Fruit fly (Drosophila melanogaster): Measurements from ENCODE around the gene Ugt35B1.

The Ugt35B1 gene

dm6 chr3R:11209801-11210402 is 39.9 kb upstream of the Ugt35B1 start, which contains the start of the genes SdhC and Tctp (continued):
- no peak for TF ChIP-seq Dip2 (GFP tag; IDR thresholded peaks at IDR 0.05)
- TF ChIP-seq usp (GFP tag; optimal IDR thresholded peaks at IDR 0.05), result no peak
- no peak for TF ChIP-seq dimm (GFP tag; IDR thresholded peaks at IDR 0.05)
- TF ChIP-seq CG18764 (GFP tag; optimal IDR thresholded peaks at IDR 0.05), result peak; percentile 2
- TF ChIP-seq sr (GFP tag; IDR thresholded peaks at IDR 0.05), result no peak
- no peak for TF ChIP-seq CG14965 (GFP tag; optimal IDR thresholded peaks at IDR 0.05; ENCODE audit: borderline replicate concordance)
- no peak for TF ChIP-seq Rx (GFP tag; IDR thresholded peaks at IDR 0.05)
- TF ChIP-seq CG18011 (GFP tag; optimal IDR thresholded peaks at IDR 0.05), result no peak
- peak; percentile 64 for TF ChIP-seq CG30020 (tag; optimal IDR thresholded peaks at IDR 0.05)
- TF ChIP-seq CG15269 (tag; optimal IDR thresholded peaks at IDR 0.05), result peak; percentile 51
- no peak for TF ChIP-seq cato (GFP tag; optimal IDR thresholded peaks at IDR 0.05; ENCODE audit: borderline replicate concordance)
- TF ChIP-seq CG14441 (GFP tag; IDR thresholded peaks at IDR 0.05), result no peak
- TF ChIP-seq Asciz (GFP tag; optimal IDR thresholded peaks at IDR 0.05), result no peak
- no peak for TF ChIP-seq CG10565 (GFP tag; optimal IDR thresholded peaks at IDR 0.05)
- TF ChIP-seq CG13287 (GFP tag; IDR thresholded peaks at IDR 0.05; ENCODE audit: partially characterized antibody), result peak; percentile 63
- TF ChIP-seq Nf-YA (GFP tag; IDR thresholded peaks at IDR 0.05), result no peak
- TF ChIP-seq CG11093 (GFP tag; IDR thresholded peaks at IDR 0.05), result no peak
- TF ChIP-seq ham (GFP tag; IDR thresholded peaks at IDR 0.05), result no peak
- no peak for TF ChIP-seq CG6654 (GFP tag; optimal IDR thresholded peaks at IDR 0.05)
- TF ChIP-seq knrl (GFP tag; IDR thresholded peaks at IDR 0.05; ENCODE audit: partially characterized antibody), result peak; percentile 48; the same call in 2 of the 3 replicates
- TF ChIP-seq nau (GFP tag; optimal IDR thresholded peaks at IDR 0.05), result no peak
- peak; percentile 60 for TF ChIP-seq CG11504 (tag; optimal IDR thresholded peaks at IDR 0.05)
- TF ChIP-seq CG10274 (GFP tag; optimal IDR thresholded peaks at IDR 0.05), result no peak
- no peak for TF ChIP-seq CG7745 (tag; optimal IDR thresholded peaks at IDR 0.05)
- peak; percentile 28 for TF ChIP-seq CG8290 (GFP tag; optimal IDR thresholded peaks at IDR 0.05)
- TF ChIP-seq CG8290 (tag; optimal IDR thresholded peaks at IDR 0.05), result peak in 1 of 2 experiments; percentile 71
- TF ChIP-seq pita (GFP tag; optimal IDR thresholded peaks at IDR 0.05), result no peak
- no peak for TF ChIP-seq Oaz (GFP tag; IDR thresholded peaks at IDR 0.05)
- peak; percentile 17 for TF ChIP-seq Hmx (GFP tag; optimal IDR thresholded peaks at IDR 0.05)
- peak; percentile 24 for TF ChIP-seq Vsx1 (GFP tag; optimal IDR thresholded peaks at IDR 0.05)
- TF ChIP-seq CG10267 (tag; optimal IDR thresholded peaks at IDR 0.05), result peak; percentile 76
- peak; percentile 20; the same call in 1 of the 3 replicates for TF ChIP-seq CG16813 (GFP tag; IDR thresholded peaks at IDR 0.05; ENCODE audit: partially characterized antibody)
- TF ChIP-seq Hr39 (optimal IDR thresholded peaks at IDR 0.05), result no peak
- TF ChIP-seq chn (GFP tag; optimal IDR thresholded peaks at IDR 0.05), result no peak
- no peak for TF ChIP-seq Atf6 (GFP tag; IDR thresholded peaks at IDR 0.05)
- no peak for TF ChIP-seq Ravus (GFP tag; IDR thresholded peaks at IDR 0.05)
- TF ChIP-seq Hr78 (GFP tag; optimal IDR thresholded peaks at IDR 0.05), result no peak
- TF ChIP-seq zen (tag; optimal IDR thresholded peaks at IDR 0.05), result peak; percentile 70
- no peak for TF ChIP-seq Oli (tag; optimal IDR thresholded peaks at IDR 0.05)
- no peak for TF ChIP-seq gt (GFP tag; IDR thresholded peaks at IDR 0.05)
- TF ChIP-seq gce (GFP tag; IDR thresholded peaks at IDR 0.05), result no peak
- peak; percentile 38 for TF ChIP-seq NfI (GFP tag; optimal IDR thresholded peaks at IDR 0.05)
- TF ChIP-seq CG10462 (GFP tag; optimal IDR thresholded peaks at IDR 0.05), result peak; percentile 39
- no peak for TF ChIP-seq CG11085 (GFP tag; IDR thresholded peaks at IDR 0.05)
- peak; percentile 30 for TF ChIP-seq CG4328 (GFP tag; optimal IDR thresholded peaks at IDR 0.05)
- TF ChIP-seq CG7372 (GFP tag; IDR thresholded peaks at IDR 0.05), result no peak
- peak; percentile 15 for TF ChIP-seq CG10654 (GFP tag; optimal IDR thresholded peaks at IDR 0.05)
- no peak for TF ChIP-seq CG3838 (GFP tag; optimal IDR thresholded peaks at IDR 0.05)
- no peak for TF ChIP-seq CG1832 (GFP tag; optimal IDR thresholded peaks at IDR 0.05)
- no peak for TF ChIP-seq CG11695 (GFP tag; IDR thresholded peaks at IDR 0.05)
- TF ChIP-seq CG12659 (GFP tag; optimal IDR thresholded peaks at IDR 0.05), result peak; percentile 83
